Worm (Caenorhabditis elegans): Measurements from ENCODE around the gene dhs-9.

dhs-9 gene

ce11 chrIII:5349250-5349649 is 18.6 kb downstream of the dhs-9 start, which contains the start of gene thoc-5 (continued):
- TF ChIP-seq nhr-179 (tag; optimal IDR thresholded peaks at IDR 0.05) (no peak), zfh-2 (GFP tag; conservative IDR thresholded peaks at IDR 0.05) (no peak), ztf-18 (tag; optimal IDR thresholded peaks at IDR 0.05) (no peak), dpl-1 (GFP tag; optimal IDR thresholded peaks at IDR 0.05) (peak; percentile 83), F37B4.10 (GFP tag; IDR thresholded peaks at IDR 0.05) (no peak), sea-2 (GFP tag; IDR thresholded peaks at IDR 0.05) (no peak), lin-54 (GFP tag; optimal IDR thresholded peaks at IDR 0.05) (peak; percentile 94), rec-8 (tag; optimal IDR thresholded peaks at IDR 0.05) (peak; percentile 45 to 56), B0261.1 (tag; optimal IDR thresholded peaks at IDR 0.05) (no peak), madf-10 (tag; optimal IDR thresholded peaks at IDR 0.05) (peak; percentile 32), chd-7 (tag; optimal IDR thresholded peaks at IDR 0.05) (no peak), madf-3 (GFP tag; IDR thresholded peaks at IDR 0.05) (no peak), madf-8 (GFP tag; conservative IDR thresholded peaks at IDR 0.05) (peak; percentile 47), pbrm-1 (GFP tag; IDR thresholded peaks at IDR 0.05) (peak; percentile 61; the same call in 1 of the 2 replicates), mcd-1 (GFP tag; IDR thresholded peaks at IDR 0.05) (peak; percentile 81), B0035.1 (tag; optimal IDR thresholded peaks at IDR 0.05) (no peak), Y95B8A.8 (GFP tag; IDR thresholded peaks at IDR 0.05) (no peak), unc-62 (GFP tag; optimal IDR thresholded peaks at IDR 0.05) (no peak), lin-26 (GFP tag; IDR thresholded peaks at IDR 0.05) (no peak), bed-2 (GFP tag; IDR thresholded peaks at IDR 0.05) (peak; percentile 86), tbp1 (GFP tag; optimal IDR thresholded peaks at IDR 0.05) (no peak), lsy-27 (tag; optimal IDR thresholded peaks at IDR 0.05; ENCODE audit: borderline replicate concordance, insufficient read depth) (no peak), nhr-90 (tag; optimal IDR thresholded peaks at IDR 0.05) (no peak), ceh-79 (tag; optimal IDR thresholded peaks at IDR 0.05) (no peak), unc-130 (GFP tag; optimal IDR thresholded peaks at IDR 0.05) (peak; percentile 89), rpc-1 (optimal IDR thresholded peaks at IDR 0.05) (no peak), rpc-1 (tag; optimal IDR thresholded peaks at IDR 0.05) (no peak), F22D6.2 (tag; optimal IDR thresholded peaks at IDR 0.05) (peak; percentile 63), ztf-6 (GFP tag; IDR thresholded peaks at IDR 0.05) (no peak), B0336.3 (GFP tag; IDR thresholded peaks at IDR 0.05) (no peak), attf-6 (GFP tag; IDR thresholded peaks at IDR 0.05) (no peak), egl-44 (GFP tag; IDR thresholded peaks at IDR 0.05) (no peak), F23B12.7 (tag; optimal IDR thresholded peaks at IDR 0.05; ENCODE audit: insufficient read depth) (no peak), T07F8.4 (tag; optimal IDR thresholded peaks at IDR 0.05) (no peak), rcor-1 (GFP tag; IDR thresholded peaks at IDR 0.05) (peak; percentile 69), fkh-3 (tag; optimal IDR thresholded peaks at IDR 0.05) (no peak), ztf-28 (GFP tag; IDR thresholded peaks at IDR 0.05) (0 out of 2 replicates have a peak, but pooled peaks have one; percentile 25), snpc-1.1 (tag; optimal IDR thresholded peaks at IDR 0.05; ENCODE audit: insufficient read depth) (no peak), ceh-27 (GFP tag; optimal IDR thresholded peaks at IDR 0.05) (peak; percentile 87), bed-1 (GFP tag; IDR thresholded peaks at IDR 0.05) (no peak), let-607 (tag; optimal IDR thresholded peaks at IDR 0.05) (peak in 1 of 2 experiments; percentile 56), ceh-91 (GFP tag; IDR thresholded peaks at IDR 0.05) (no peak), pha-4 (tag; optimal IDR thresholded peaks at IDR 0.05) (no peak), nhr-120 (GFP tag; IDR thresholded peaks at IDR 0.05) (no peak), ceh-40 (GFP tag; IDR thresholded peaks at IDR 0.05) (0 out of 2 replicates have a peak, but pooled peaks have one; percentile 43), snpc-4 (GFP tag; optimal IDR thresholded peaks at IDR 0.05) (no peak), snpc-4 (tag; optimal IDR thresholded peaks at IDR 0.05) (peak in 1 of 4 experiments; percentile 12), nhr-27 (tag; optimal IDR thresholded peaks at IDR 0.05) (no peak), ets-4 (GFP tag; optimal IDR thresholded peaks at IDR 0.05) (no peak)
